Worm (Caenorhabditis elegans) whole organism, L4/young adult: ENCODE results near the gene vem-1.

Experiments
- W03F9.2 ChIP-seq: fragments of 150-350 bp; optimal IDR thresholded peaks from 2 replicates; lab custom pipeline; 2014; ENCODE audit warnings: missing biosample characterization, missing genetic modification characterization
- dao-5 ChIP-seq: sonication (generic microtip); optimal IDR thresholded peaks from 2 replicates; lab custom pipeline; 2016; ENCODE audit warnings: missing genotype, missing genetic modification characterization, moderate library complexity, missing compliant biosample characterization

- TF ChIP-seq dao-5 (no peak), W03F9.2 (tag; lab: Kevin White, UChicago) (no peak)
Observed at ce11 chrX:8078374-8078773, 10.0 kb downstream of the vem-1 start.
